Worm (Caenorhabditis elegans): ENCODE measurements around the gene srd-51.

The srd-51 gene

DNA sequence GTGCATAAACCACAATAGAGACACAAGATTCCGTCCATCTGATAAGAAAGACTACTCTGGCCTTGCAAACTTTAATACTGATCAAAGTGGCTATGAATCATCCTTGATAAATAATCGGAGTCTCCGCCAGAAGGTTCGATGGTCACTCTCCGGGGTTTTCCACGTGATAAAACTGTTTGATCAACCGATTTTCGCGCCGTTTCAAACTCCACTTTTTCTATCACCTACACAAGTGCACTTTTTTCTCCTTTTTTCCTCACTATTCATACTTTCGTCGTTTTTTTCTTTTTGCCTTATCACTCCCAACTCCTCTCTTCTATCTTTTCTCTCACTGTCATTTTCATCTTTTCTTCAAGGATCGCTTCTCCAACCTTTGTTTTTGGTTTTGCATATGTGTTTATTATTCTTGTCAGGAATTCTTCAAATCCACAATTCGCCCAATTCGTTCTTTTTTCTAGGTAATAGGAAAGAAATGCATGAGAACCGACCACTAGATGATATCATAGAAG, 44.0 kb upstream of the srd-51 start, which contains the start of gene F18H3.4 (continued):
- TF ChIP-seq mxl-2 (GFP tag; conservative IDR thresholded peaks at IDR 0.05) (no peak), ztf-7 (tag; optimal IDR thresholded peaks at IDR 0.05) (no peak), F10B5.3 (tag; optimal IDR thresholded peaks at IDR 0.05) (no peak), Y75B8A.6 (GFP tag; IDR thresholded peaks at IDR 0.05) (no peak), daf-16 (GFP tag; optimal IDR thresholded peaks at IDR 0.05) (peak in 1 of 2 experiments; percentile 69), daf-16 (tag; optimal IDR thresholded peaks at IDR 0.05) (peak; percentile 87), ama-1 (optimal IDR thresholded peaks at IDR 0.05) (no peak), mes-2 (tag; optimal IDR thresholded peaks at IDR 0.05; ENCODE audit: poor library complexity, severe bottlenecking) (peak; percentile 43), daf-8 (GFP tag; IDR thresholded peaks at IDR 0.05) (no peak), nhr-237 (tag; optimal IDR thresholded peaks at IDR 0.05) (no peak), nhr-76 (tag; optimal IDR thresholded peaks at IDR 0.05) (peak; percentile 30), nhr-111 (GFP tag; optimal IDR thresholded peaks at IDR 0.05) (no peak), ceh-62 (tag; optimal IDR thresholded peaks at IDR 0.05) (no peak), pqm-1 (tag; optimal IDR thresholded peaks at IDR 0.05) (peak; percentile 61), lin-1 (GFP tag; IDR thresholded peaks at IDR 0.05) (peak; percentile 50; the same call in 1 of the 2 replicates), ZK337.2 (GFP tag; IDR thresholded peaks at IDR 0.05) (no peak), T26A8.4 (GFP tag; IDR thresholded peaks at IDR 0.05) (peak; percentile 46; the same call in 1 of the 2 replicates), unc-39 (tag; optimal IDR thresholded peaks at IDR 0.05) (no peak), tag-97 (GFP tag; IDR thresholded peaks at IDR 0.05) (no peak), lin-38 (GFP tag; IDR thresholded peaks at IDR 0.05) (0 out of 2 replicates have a peak, but pooled peaks have one; percentile 20), ztf-11 (tag; optimal IDR thresholded peaks at IDR 0.05) (no peak), dmd-9 (GFP tag; IDR thresholded peaks at IDR 0.05) (no peak), ceh-82 (tag; optimal IDR thresholded peaks at IDR 0.05) (no peak), madf-5 (GFP tag; IDR thresholded peaks at IDR 0.05) (no peak), egl-43 (GFP tag; IDR thresholded peaks at IDR 0.05) (no peak), nhr-48 (tag; optimal IDR thresholded peaks at IDR 0.05) (peak; percentile 91)

DNA sequence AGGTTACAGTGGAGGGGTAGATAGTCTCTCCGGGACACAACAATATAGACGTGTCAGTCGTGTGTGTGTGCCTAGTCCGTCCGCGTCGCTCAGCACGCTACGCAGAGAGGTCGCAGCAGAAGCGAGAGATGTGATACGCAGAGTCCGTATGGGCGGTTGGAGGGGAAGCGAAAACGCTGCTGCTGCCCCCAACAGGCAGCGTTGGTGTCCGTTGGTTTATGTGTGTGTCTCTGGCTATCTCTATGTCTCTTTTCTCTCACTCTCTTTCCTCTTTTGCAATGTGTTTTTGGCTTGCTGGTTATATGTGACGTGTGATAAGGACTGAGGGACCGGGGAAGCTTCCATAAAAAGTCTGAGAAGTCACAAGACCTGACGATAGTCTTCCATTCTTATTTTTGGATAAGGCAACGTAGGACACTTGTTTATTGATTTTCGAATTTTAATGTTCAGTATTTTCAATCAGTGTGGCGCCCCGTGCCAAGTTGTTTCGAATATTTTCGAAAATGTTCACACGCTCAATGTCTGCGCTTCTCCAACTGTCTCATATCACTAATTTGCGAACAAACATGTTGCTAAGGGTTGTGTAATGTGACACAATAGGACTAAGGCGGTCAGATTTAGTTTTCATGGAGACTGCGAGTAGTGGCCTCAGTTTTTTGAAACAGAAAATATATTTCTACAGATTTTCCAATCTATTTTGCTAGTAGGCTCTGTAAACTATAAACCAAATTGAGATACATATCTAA, 42.8 kb upstream of the srd-51 start, which contains the start of gene pab-2:
pab-2 (minus strand) TSS at position 69 of the 746 bp plus-strand sequence.
- peak; percentile 90 for TF ChIP-seq hmg-1.1 (GFP tag; IDR thresholded peaks at IDR 0.05)
- peak; percentile 43 to 82 for TF ChIP-seq lsy-2 (tag; optimal IDR thresholded peaks at IDR 0.05)
- TF ChIP-seq ceh-28 (tag; optimal IDR thresholded peaks at IDR 0.05), result no peak
- TF ChIP-seq dmd-6 (GFP tag; IDR thresholded peaks at IDR 0.05), result peak; percentile 91
- no peak for TF ChIP-seq ZK546.5 (tag; optimal IDR thresholded peaks at IDR 0.05)
- peak; percentile 29 for TF ChIP-seq pqm-1 (tag; optimal IDR thresholded peaks at IDR 0.05)
- TF ChIP-seq mdt-29 (GFP tag; IDR thresholded peaks at IDR 0.05), result no peak
- peak in 1 of 2 experiments; percentile 59 for TF ChIP-seq hif-1 (tag; optimal IDR thresholded peaks at IDR 0.05)
- peak; percentile 79 for TF ChIP-seq nhr-11 (tag; optimal IDR thresholded peaks at IDR 0.05)
- TF ChIP-seq daf-8 (GFP tag; IDR thresholded peaks at IDR 0.05), result no peak
- TF ChIP-seq aly-2 (tag; optimal IDR thresholded peaks at IDR 0.05), result no peak
- TF ChIP-seq Y5F2A.4 (GFP tag; optimal IDR thresholded peaks at IDR 0.05), result no peak
- peak; percentile 88 for TF ChIP-seq mep-1 (tag; optimal IDR thresholded peaks at IDR 0.05)
- TF ChIP-seq duxl-1 (tag; optimal IDR thresholded peaks at IDR 0.05; ENCODE audit: poor library complexity), result no peak
- no peak for TF ChIP-seq nhr-6 (tag; optimal IDR thresholded peaks at IDR 0.05)
- peak; percentile 49; the same call in 1 of the 2 replicates for TF ChIP-seq pha-4 (GFP tag; IDR thresholded peaks at IDR 0.05)
- TF ChIP-seq pha-4 (tag; optimal IDR thresholded peaks at IDR 0.05), result no peak
- no peak for TF ChIP-seq R02D3.7 (tag; optimal IDR thresholded peaks at IDR 0.05)
- TF ChIP-seq ZK337.2 (GFP tag; IDR thresholded peaks at IDR 0.05), result no peak
- peak; percentile 97 for TF ChIP-seq mxl-3 (GFP tag; optimal IDR thresholded peaks at IDR 0.05)
- no peak for TF ChIP-seq attf-4 (tag; optimal IDR thresholded peaks at IDR 0.05)
- peak; percentile 92 for TF ChIP-seq nhr-102 (tag; optimal IDR thresholded peaks at IDR 0.05)
- TF ChIP-seq arid-1 (GFP tag; conservative IDR thresholded peaks at IDR 0.05), result 0 out of 2 replicates have a peak, but pooled peaks have one; percentile 42
- TF ChIP-seq vab-7 (GFP tag; IDR thresholded peaks at IDR 0.05), result no peak
- peak; percentile 46 for TF ChIP-seq T20F7.1 (GFP tag; optimal IDR thresholded peaks at IDR 0.05)
- TF ChIP-seq dpl-1 (GFP tag; optimal IDR thresholded peaks at IDR 0.05), result peak; percentile 16
- TF ChIP-seq aha-1 (tag), result peak; percentile 99
- no peak for TF ChIP-seq egl-27 (tag; optimal IDR thresholded peaks at IDR 0.05)

Measured in whole organism, L4 larva.